Worm (Caenorhabditis elegans) whole organism, L4 larva: Measurements from ENCODE around the gene W09D6.1.

ENCODE experiments used
- F10B5.3 ChIP-seq: sonication (generic microtip); optimal IDR thresholded peaks from 2 replicates; lab custom pipeline; 2016; ENCODE audit warnings: mild to moderate bottlenecking, missing genetic modification characterization, missing compliant biosample characterization
- F26F4.8 ChIP-seq: fragments of 200-800 bp; sonication (Bioruptor generic); conservative IDR thresholded peaks from 2 replicates; pipeline ENCODE4 v1.3.6; 2022; ENCODE audit warnings: missing genetic modification characterization, missing compliant biosample characterization
- F37D6.2 ChIP-seq: sonication (generic microtip); optimal IDR thresholded peaks from 2 replicates; lab custom pipeline; 2016; ENCODE audit warnings: mild to moderate bottlenecking, missing genetic modification characterization, missing compliant biosample characterization
- F49E8.2 ChIP-seq: sonication (generic microtip); optimal IDR thresholded peaks from 2 replicates; lab custom pipeline; 2016; ENCODE audit warnings: missing compliant biosample characterization, mild to moderate bottlenecking, missing genetic modification characterization, borderline replicate concordance
- R02D3.7 ChIP-seq: fragments of 150-350 bp; sonication (generic microtip); optimal IDR thresholded peaks from 3 replicates; lab custom pipeline; 2014; ENCODE audit warnings: missing biosample characterization, missing genetic modification characterization
- T20F7.1 ChIP-seq: fragments of 200-800 bp; sonication (Bioruptor generic); optimal IDR thresholded peaks from 2 replicates; lab custom pipeline; 2018; ENCODE audit warnings: mild to moderate bottlenecking, missing genetic modification characterization, missing compliant biosample characterization
- Y105C5A.15 ChIP-seq: fragments of 200-800 bp; sonication (Bioruptor generic); IDR thresholded peaks from 2 replicates; pipeline ENCODE4 v1.3.6; 2022; ENCODE audit warnings: missing genetic modification characterization, missing compliant biosample characterization
- Y48G9A.11 ChIP-seq: fragments of 200-800 bp; sonication (Bioruptor generic); IDR thresholded peaks from 2 replicates; pipeline ENCODE4 v1.3.6; 2022; ENCODE audit warnings: missing genetic modification reagents, missing genetic modification characterization, missing compliant biosample characterization
- aha-1 ChIP-seq: fragments of 150-350 bp; peaks from one replicate; lab custom pipeline; 2014; ENCODE audit warnings: missing biosample characterization, missing genetic modification characterization
- ama-1 ChIP-seq: fragments of 150-350 bp; optimal IDR thresholded peaks from 2 replicates; lab custom pipeline; 2014; ENCODE audit warnings: inconsistent platforms, mixed read lengths
- arid-1 ChIP-seq: fragments of 200-800 bp; sonication (Bioruptor generic); conservative IDR thresholded peaks from 2 replicates; pipeline ENCODE4 v1.3.6; 2022; ENCODE audit warnings: missing genetic modification reagents, missing genetic modification characterization, missing compliant biosample characterization
- ceh-28 ChIP-seq: fragments of 150-350 bp; optimal IDR thresholded peaks from 2 replicates; lab custom pipeline; 2014; ENCODE audit warnings: missing biosample characterization, missing genetic modification reagents, missing genetic modification characterization
- ceh-44 ChIP-seq: fragments of 200-800 bp; sonication (Bioruptor generic); IDR thresholded peaks from 2 replicates; pipeline ENCODE4 v1.3.6; 2022; ENCODE audit warnings: missing genetic modification reagents, missing genetic modification characterization, missing compliant biosample characterization
- ceh-82 ChIP-seq: sonication (generic microtip); optimal IDR thresholded peaks from 2 replicates; lab custom pipeline; 2017; ENCODE audit warnings: missing biosample characterization, missing genetic modification characterization
- ces-1 ChIP-seq: fragments of 150-350 bp; sonication (generic microtip); optimal IDR thresholded peaks from 4 replicates; lab custom pipeline; 2014; ENCODE audit warnings: missing biosample characterization, missing genetic modification reagents, missing genetic modification characterization
- ctbp-1 ChIP-seq: fragments of 200-800 bp; sonication (Bioruptor generic); IDR thresholded peaks from 2 replicates; pipeline ENCODE4 v1.3.6; 2022; ENCODE audit warnings: missing genetic modification reagents, missing genetic modification characterization, missing compliant biosample characterization
- daf-19 ChIP-seq: fragments of 200-800 bp; sonication (Bioruptor generic); conservative IDR thresholded peaks from 2 replicates; pipeline ENCODE4 v1.3.6; 2022; ENCODE audit warnings: missing genetic modification characterization, missing compliant biosample characterization
- daf-8 ChIP-seq: fragments of 200-800 bp; sonication (Bioruptor generic); IDR thresholded peaks from 2 replicates; pipeline ENCODE4 v1.3.6; 2022; ENCODE audit warnings: missing genetic modification characterization, missing compliant biosample characterization
- egl-43 ChIP-seq: fragments of 200-800 bp; sonication (Bioruptor generic); IDR thresholded peaks from 2 replicates; pipeline ENCODE4 v1.3.6; 2022; ENCODE audit warnings: missing genetic modification reagents, missing genetic modification characterization, missing compliant biosample characterization
- fkh-10 ChIP-seq: fragments of 150-350 bp; optimal IDR thresholded peaks from 2 replicates; lab custom pipeline; 2014; ENCODE audit warnings: missing biosample characterization, missing genetic modification reagents, missing genetic modification characterization
- gei-8 ChIP-seq: fragments of 200-800 bp; sonication (Bioruptor generic); optimal IDR thresholded peaks from 2 replicates; lab custom pipeline; 2018; ENCODE audit warnings: mild to moderate bottlenecking, missing genetic modification characterization, missing compliant biosample characterization
- hif-1 ChIP-seq, 2 experiments: sonication (generic microtip); optimal IDR thresholded peaks; 2 replicates each; lab custom pipeline; 2016 to 2017; ENCODE audit warnings: missing compliant biosample characterization in 2 of 2, missing genetic modification characterization in 2 of 2, missing genetic modification reagents in 2 of 2, missing genotype in 2 of 2, mild to moderate bottlenecking in 1 of 2
- hlh-30 ChIP-seq: sonication (generic microtip); optimal IDR thresholded peaks from 2 replicates; lab custom pipeline; 2017; ENCODE audit warnings: antibody characterized with exemption, mild to moderate bottlenecking, missing genetic modification characterization, missing compliant biosample characterization; ENCODE audit not compliant: insufficient read depth
- lim-7 ChIP-seq: fragments of 200-800 bp; sonication (Bioruptor generic); IDR thresholded peaks from 2 replicates; pipeline ENCODE4 v1.3.6; 2022; ENCODE audit warnings: missing genetic modification characterization, missing compliant biosample characterization
- lin-39 ChIP-seq: fragments of 150-350 bp; optimal IDR thresholded peaks from 2 replicates; lab custom pipeline; 2014; ENCODE audit warnings: missing biosample characterization, missing genetic modification reagents, missing genetic modification characterization
- madf-5 ChIP-seq, 2 experiments: fragments of 200-800 bp; sonication (Bioruptor generic); IDR thresholded peaks; 2 replicates each; pipeline ENCODE4 v1.3.6; 2022; ENCODE audit warnings: missing compliant biosample characterization in 2 of 2, missing genetic modification characterization in 2 of 2
- mep-1 ChIP-seq: fragments of 150-350 bp; sonication (generic microtip); optimal IDR thresholded peaks from 3 replicates; lab custom pipeline; 2014; ENCODE audit warnings: missing biosample characterization, missing genetic modification characterization
- mes-2 ChIP-seq: sonication (generic microtip); optimal IDR thresholded peaks from 2 replicates; lab custom pipeline; 2016; ENCODE audit warnings: missing genotype, mild to moderate bottlenecking, missing genetic modification characterization, missing compliant biosample characterization; ENCODE audit not compliant: poor library complexity, severe bottlenecking
- mxl-2 ChIP-seq: fragments of 200-800 bp; sonication (Bioruptor generic); conservative IDR thresholded peaks from 2 replicates; pipeline ENCODE4 v1.3.6; 2022; ENCODE audit warnings: missing genetic modification reagents, missing genetic modification characterization, missing compliant biosample characterization
- nhr-102 ChIP-seq: sonication (generic microtip); optimal IDR thresholded peaks from 2 replicates; lab custom pipeline; 2016; ENCODE audit warnings: mild to moderate bottlenecking, missing genetic modification characterization, moderate library complexity, missing compliant biosample characterization
- nhr-237 ChIP-seq: sonication (generic microtip); optimal IDR thresholded peaks from 2 replicates; lab custom pipeline; 2017; ENCODE audit warnings: missing biosample characterization, missing genetic modification characterization
- nhr-41 ChIP-seq: fragments of 200-800 bp; sonication (Bioruptor generic); IDR thresholded peaks from 2 replicates; pipeline ENCODE4 v1.3.6; 2022; ENCODE audit warnings: missing genetic modification reagents, missing genetic modification characterization, missing compliant biosample characterization
- nhr-6 ChIP-seq: fragments of 150-350 bp; optimal IDR thresholded peaks from 2 replicates; lab custom pipeline; 2014; ENCODE audit warnings: missing biosample characterization, missing genetic modification characterization
- nhr-76 ChIP-seq: fragments of 150-350 bp; optimal IDR thresholded peaks from 2 replicates; lab custom pipeline; 2014; ENCODE audit warnings: missing biosample characterization, missing genetic modification characterization
- nhr-77 ChIP-seq: fragments of 150-350 bp; optimal IDR thresholded peaks from 2 replicates; lab custom pipeline; 2014; ENCODE audit warnings: missing biosample characterization, missing genetic modification characterization
- php-3 ChIP-seq: fragments of 200-800 bp; sonication (Bioruptor generic); IDR thresholded peaks from 2 replicates; pipeline ENCODE4 v1.3.6; 2022; ENCODE audit warnings: missing genetic modification reagents, missing genetic modification characterization, missing compliant biosample characterization
- rbr-2 ChIP-seq: sonication (generic microtip); optimal IDR thresholded peaks from 2 replicates; lab custom pipeline; 2016; ENCODE audit warnings: missing genotype, missing genetic modification characterization, missing compliant biosample characterization
- sdz-12 ChIP-seq: fragments of 200-800 bp; sonication (Bioruptor generic); optimal IDR thresholded peaks from 2 replicates; lab custom pipeline; 2018; ENCODE audit warnings: mild to moderate bottlenecking, missing genetic modification characterization, missing compliant biosample characterization
- snpc-1.2 ChIP-seq: fragments of 200-800 bp; sonication (Bioruptor generic); IDR thresholded peaks from 2 replicates; pipeline ENCODE4 v1.3.6; 2022; ENCODE audit warnings: missing genetic modification reagents, missing genetic modification characterization, missing compliant biosample characterization
- snpc-4 ChIP-seq: fragments of 150-350 bp; optimal IDR thresholded peaks from 2 replicates; lab custom pipeline; 2014; ENCODE audit warnings: missing biosample characterization, missing genetic modification characterization
- tag-97 ChIP-seq: fragments of 200-800 bp; sonication (Bioruptor generic); IDR thresholded peaks from 2 replicates; pipeline ENCODE4 v1.3.6; 2022; ENCODE audit warnings: missing genetic modification characterization, missing compliant biosample characterization
- unc-130 ChIP-seq: sonication (generic microtip); optimal IDR thresholded peaks from 2 replicates; lab custom pipeline; 2016; ENCODE audit warnings: missing genetic modification reagents, missing genetic modification characterization, missing compliant biosample characterization
- unc-39 ChIP-seq: sonication (generic microtip); optimal IDR thresholded peaks from 2 replicates; lab custom pipeline; 2017; ENCODE audit warnings: missing biosample characterization, missing genetic modification characterization
- unc-62 ChIP-seq, 3 experiments: fragments of 150-350 bp in 1 of 3; sonication (generic microtip); optimal IDR thresholded peaks in 2 of 3; peaks in 1 of 3; 1 replicate in 1 of 3; 2 replicates in 2 of 3; lab custom pipeline; 2014 to 2017; ENCODE audit warnings: missing biosample characterization in 3 of 3, missing genetic modification characterization in 3 of 3, missing genetic modification reagents in 3 of 3, missing genotype in 1 of 3
- zag-1 ChIP-seq: fragments of 150-350 bp; optimal IDR thresholded peaks from 2 replicates; lab custom pipeline; 2014; ENCODE audit warnings: missing biosample characterization, missing genetic modification characterization
- zfp-2 ChIP-seq: sonication (generic microtip); optimal IDR thresholded peaks from 2 replicates; lab custom pipeline; 2016; ENCODE audit warnings: mild to moderate bottlenecking, missing genetic modification characterization, missing compliant biosample characterization
- zfp-3 ChIP-seq: fragments of 200-800 bp; sonication (Bioruptor generic); conservative IDR thresholded peaks from 2 replicates; pipeline ENCODE4 v1.3.6; 2022; ENCODE audit warnings: missing genetic modification reagents, missing genetic modification characterization, missing compliant biosample characterization
- zip-11 ChIP-seq: fragments of 200-800 bp; sonication (Bioruptor generic); IDR thresholded peaks from 2 replicates; pipeline ENCODE4 v1.3.6; 2022; ENCODE audit warnings: missing genetic modification characterization, missing compliant biosample characterization
- ztf-11 ChIP-seq: fragments of 150-350 bp; optimal IDR thresholded peaks from 2 replicates; lab custom pipeline; 2014; ENCODE audit warnings: missing biosample characterization, missing genetic modification characterization
- ztf-7 ChIP-seq: fragments of 150-350 bp; optimal IDR thresholded peaks from 2 replicates; lab custom pipeline; 2014; ENCODE audit warnings: missing biosample characterization, missing genetic modification characterization

The W09D6.1 gene

ce11 chrIII:11110756-11111155 is 42.1 kb downstream of the W09D6.1 start (continued):
- no peak for TF ChIP-seq egl-43 (GFP tag; lab: Robert Waterston, UW)
- no peak for TF ChIP-seq arid-1
- no peak for TF ChIP-seq ztf-7 (tag; lab: Kevin White, UChicago)
- TF ChIP-seq ceh-82 (tag; lab: Kevin White, UChicago): no peak
- TF ChIP-seq Y48G9A.11: peak; percentile 74
- TF ChIP-seq gei-8 (GFP tag; lab: Kevin White, UChicago): no peak

ce11 chrIII:11112718-11113117 is 44.1 kb downstream of the W09D6.1 start:
- TF ChIP-seq ama-1 (lab: Kevin White, UChicago) (no peak), unc-39 (no peak), zfp-3 (GFP tag; lab: Robert Waterston, UW) (no peak), hif-1 (tag; optimal IDR thresholded peaks at IDR 0.05; lab: Kevin White, UChicago) (peak in 1 of 2 experiments; percentile 67), unc-62 (GFP tag; optimal IDR thresholded peaks at IDR 0.05 in 1 of 2; lab: Kevin White, UChicago) (no peak), unc-62 (tag; optimal IDR thresholded peaks at IDR 0.05; lab: Kevin White, UChicago) (no peak), daf-19 (no peak), sdz-12 (GFP tag; lab: Kevin White, UChicago) (no peak), tag-97 (GFP tag; lab: Robert Waterston, UW) (no peak), nhr-6 (tag; lab: Kevin White, UChicago) (no peak), F26F4.8 (GFP tag; lab: Robert Waterston, UW) (no peak), ceh-28 (tag; lab: Kevin White, UChicago) (no peak), aha-1 (tag; lab: Kevin White, UChicago) (no peak), Y48G9A.11 (peak; percentile 35; the same call in 1 of the 2 replicates), mep-1 (peak; percentile 24), T20F7.1 (GFP tag; lab: Kevin White, UChicago) (peak; percentile 53), snpc-1.2 (GFP tag; lab: Robert Waterston, UW) (no peak), lim-7 (GFP tag; lab: Robert Waterston, UW) (no peak), madf-5 (GFP tag; IDR thresholded peaks at IDR 0.05; lab: Robert Waterston, UW) (no peak), Y105C5A.15 (GFP tag; lab: Robert Waterston, UW) (no peak), mxl-2 (GFP tag; lab: Robert Waterston, UW) (no peak), hlh-30 (tag; lab: Kevin White, UChicago) (no peak), nhr-76 (tag; lab: Kevin White, UChicago) (no peak), gei-8 (GFP tag; lab: Kevin White, UChicago) (no peak), zfp-2 (no peak), nhr-77 (no peak), lin-39 (tag; lab: Kevin White, UChicago) (no peak), zip-11 (GFP tag; lab: Robert Waterston, UW) (no peak), ctbp-1 (no peak), ces-1 (GFP tag; lab: Kevin White, UChicago) (no peak), F49E8.2 (no peak), F10B5.3 (tag; lab: Kevin White, UChicago) (no peak), mes-2 (tag; lab: Kevin White, UChicago) (peak; percentile 92), rbr-2 (peak; percentile 71), fkh-10 (GFP tag; lab: Kevin White, UChicago) (no peak), R02D3.7 (tag; lab: Kevin White, UChicago) (no peak), zag-1 (tag; lab: Kevin White, UChicago) (no peak), nhr-102 (tag; lab: Kevin White, UChicago) (peak; percentile 52), daf-8 (no peak), php-3 (GFP tag; lab: Robert Waterston, UW) (0 out of 2 replicates have a peak, but pooled peaks have one; percentile 10), nhr-237 (tag; lab: Kevin White, UChicago) (no peak), ceh-44 (GFP tag; lab: Robert Waterston, UW) (peak; percentile 75; the same call in 1 of the 2 replicates), ztf-11 (no peak), snpc-4 (tag; lab: Kevin White, UChicago) (no peak), nhr-41 (no peak), F37D6.2 (tag; lab: Kevin White, UChicago) (peak; percentile 9), unc-130 (GFP tag; lab: Kevin White, UChicago) (peak; percentile 48)
